In the genomic region with DNA sequence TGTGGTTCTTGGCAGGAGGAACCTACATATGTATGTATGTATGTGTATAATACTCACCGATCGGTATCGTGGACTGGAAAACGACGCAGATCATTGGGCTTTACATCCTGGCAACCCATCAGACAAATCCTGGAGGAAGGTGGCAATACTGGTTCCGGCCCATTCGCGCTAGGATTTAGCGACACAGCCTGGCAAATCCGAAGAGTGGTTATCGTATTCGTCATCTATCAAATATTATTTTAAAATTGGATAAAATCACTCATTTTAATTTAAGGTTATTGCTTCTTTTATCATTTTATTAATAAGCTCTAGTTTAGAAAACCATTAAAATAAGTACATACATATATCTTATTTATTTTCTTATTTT, we compare ENCODE assay signal across 4 fruit fly cellular contexts.
A peak's percentile ranks its signal among the peaks of the same experiment; 100 is the strongest.
TF ChIP-seq lines count a peak whose summit lies in the region.

No protein-coding gene starts in this region.

- no peak for TF ChIP-seq CTCF in whole organism, embryonic (GFP tag; optimal IDR thresholded peaks at IDR 0.05; lab: Kevin White, UChicago)

TF ChIP-seq in whole organism, embryonic, 481 proteins besides CTCF, POLR2A, EP300 and RAD21:
- TF ChIP-seq CG18764 (GFP tag; optimal IDR thresholded peaks at IDR 0.05; lab: Kevin White, UChicago) (no peak), Deaf1 (tag; optimal IDR thresholded peaks at IDR 0.05; lab: Kevin White, UChicago) (peak; percentile 1), CG31224 (GFP tag; IDR thresholded peaks at IDR 0.05; lab: Robert Waterston, UW) (no peak), CG33213 (GFP tag; optimal IDR thresholded peaks at IDR 0.05; lab: Kevin White, UChicago) (no peak), CG12744 (GFP tag; optimal IDR thresholded peaks at IDR 0.05; lab: Kevin White, UChicago) (no peak), nom (GFP tag; optimal IDR thresholded peaks at IDR 0.05; lab: Kevin White, UChicago) (peak; percentile 34)

TF ChIP-seq in whole organism, prepupa, 60 proteins besides CTCF, POLR2A, EP300 and RAD21 (continues in another document):
- TF ChIP-seq CG11902 (GFP tag; optimal IDR thresholded peaks at IDR 0.05; lab: Kevin White, UChicago) (no peak), CG9139 (GFP tag; optimal IDR thresholded peaks at IDR 0.05; lab: Kevin White, UChicago) (no peak), Sox102F (GFP tag; optimal IDR thresholded peaks at IDR 0.05; lab: Kevin White, UChicago) (peak; percentile 32), CG3032 (tag; optimal IDR thresholded peaks at IDR 0.05; lab: Kevin White, UChicago) (peak; percentile 45), pdm3 (GFP tag; optimal IDR thresholded peaks at IDR 0.05; lab: Kevin White, UChicago) (peak; percentile 17), Hr4 (GFP tag; optimal IDR thresholded peaks at IDR 0.05; lab: Kevin White, UChicago) (no peak), Ets21C (GFP tag; optimal IDR thresholded peaks at IDR 0.05; lab: Kevin White, UChicago) (no peak), Met (GFP tag; optimal IDR thresholded peaks at IDR 0.05; lab: Kevin White, UChicago) (peak; percentile 45), spab (GFP tag; optimal IDR thresholded peaks at IDR 0.05; lab: Kevin White, UChicago) (peak; percentile 10), CG34406 (GFP tag; optimal IDR thresholded peaks at IDR 0.05; lab: Kevin White, UChicago) (no peak), vri (GFP tag; optimal IDR thresholded peaks at IDR 0.05; lab: Kevin White, UChicago) (no peak), CG16779 (tag; optimal IDR thresholded peaks at IDR 0.05; lab: Kevin White, UChicago) (no peak), cyc (GFP tag; optimal IDR thresholded peaks at IDR 0.05; lab: Kevin White, UChicago) (peak; percentile 1), CG1621 (tag; optimal IDR thresholded peaks at IDR 0.05; lab: Kevin White, UChicago) (no peak), achi (GFP tag; optimal IDR thresholded peaks at IDR 0.05; lab: Kevin White, UChicago) (peak; percentile 2), eg (GFP tag; IDR thresholded peaks at IDR 0.05; lab: Robert Waterston, UW) (no peak), topi (GFP tag; optimal IDR thresholded peaks at IDR 0.05; lab: Kevin White, UChicago) (peak; percentile 1), CG11762 (GFP tag; optimal IDR thresholded peaks at IDR 0.05; lab: Kevin White, UChicago; ENCODE audit: insufficient read depth) (peak; percentile 5), CG7368 (GFP tag; optimal IDR thresholded peaks at IDR 0.05; lab: Kevin White, UChicago) (no peak), Eip78C (GFP tag; lab: Kevin White, UChicago) (no peak), CG6792 (GFP tag; optimal IDR thresholded peaks at IDR 0.05; lab: Kevin White, UChicago) (no peak), esn (GFP tag; optimal IDR thresholded peaks at IDR 0.05; lab: Kevin White, UChicago) (peak; percentile 24), net (GFP tag; optimal IDR thresholded peaks at IDR 0.05; lab: Kevin White, UChicago) (no peak), CG31627 (GFP tag; optimal IDR thresholded peaks at IDR 0.05; lab: Kevin White, UChicago) (peak; percentile 20), CG8119 (GFP tag; IDR thresholded peaks at IDR 0.05; lab: Robert Waterston, UW) (no peak), OdsH (GFP tag; optimal IDR thresholded peaks at IDR 0.05; lab: Kevin White, UChicago) (no peak), Smox (GFP tag; optimal IDR thresholded peaks at IDR 0.05; lab: Kevin White, UChicago) (peak; percentile 36), lz (GFP tag; optimal IDR thresholded peaks at IDR 0.05; lab: Kevin White, UChicago) (no peak)

TF ChIP-seq in whole organism, pupa, 21 proteins besides CTCF, POLR2A, EP300 and RAD21:
- no peak for TF ChIP-seq fd96Ca (GFP tag; IDR thresholded peaks at IDR 0.05; lab: Robert Waterston, UW)
- TF ChIP-seq Ets98B (GFP tag; IDR thresholded peaks at IDR 0.05; lab: Robert Waterston, UW): no peak
- no peak for TF ChIP-seq rn (GFP tag; IDR thresholded peaks at IDR 0.05; lab: Robert Waterston, UW)
- peak; percentile 9 for TF ChIP-seq CG13204 (GFP tag; optimal IDR thresholded peaks at IDR 0.05; lab: Kevin White, UChicago)
- peak; percentile 51 for TF ChIP-seq CG15710 (tag; optimal IDR thresholded peaks at IDR 0.05; lab: Kevin White, UChicago)
- no peak for TF ChIP-seq CG8301 (tag; optimal IDR thresholded peaks at IDR 0.05; lab: Kevin White, UChicago)
- no peak for TF ChIP-seq CG32121 (GFP tag; IDR thresholded peaks at IDR 0.05; lab: Robert Waterston, UW)
- peak; percentile 49 for TF ChIP-seq CG17806 (tag; optimal IDR thresholded peaks at IDR 0.05; lab: Kevin White, UChicago)
- peak; percentile 24 for TF ChIP-seq CG34367 (tag; optimal IDR thresholded peaks at IDR 0.05; lab: Kevin White, UChicago)
- no peak for TF ChIP-seq Pif1A (GFP tag; optimal IDR thresholded peaks at IDR 0.05; lab: Kevin White, UChicago)
- TF ChIP-seq D1 (tag; optimal IDR thresholded peaks at IDR 0.05; lab: Kevin White, UChicago): no peak
- TF ChIP-seq CG8159 (tag; optimal IDR thresholded peaks at IDR 0.05; lab: Kevin White, UChicago): peak; percentile 54
- TF ChIP-seq CG4496 (GFP tag; IDR thresholded peaks at IDR 0.05; lab: Robert Waterston, UW): no peak
TF ChIP-seq in whole organism, pupa: peak in this region for 5.

TF ChIP-seq in whole organism, wandering third instar larva, 38 proteins besides CTCF, POLR2A, EP300 and RAD21:
- TF ChIP-seq brk (GFP tag; optimal IDR thresholded peaks at IDR 0.05; lab: Kevin White, UChicago) (no peak), Hnf4 (GFP tag; optimal IDR thresholded peaks at IDR 0.05; lab: Kevin White, UChicago) (no peak), sage (GFP tag; optimal IDR thresholded peaks at IDR 0.05; lab: Kevin White, UChicago) (peak; percentile 37), Vsx2 (GFP tag; optimal IDR thresholded peaks at IDR 0.05; lab: Kevin White, UChicago; ENCODE audit: partially characterized antibody) (no peak), rgr (GFP tag; optimal IDR thresholded peaks at IDR 0.05; lab: Kevin White, UChicago) (peak; percentile 1), Dfd (GFP tag; optimal IDR thresholded peaks at IDR 0.05; lab: Kevin White, UChicago) (no peak), Myc (optimal IDR thresholded peaks at IDR 0.05; lab: Kevin White, UChicago) (no peak), dsf (GFP tag; optimal IDR thresholded peaks at IDR 0.05; lab: Kevin White, UChicago; ENCODE audit: borderline replicate concordance) (no peak), HLH106 (tag; optimal IDR thresholded peaks at IDR 0.05; lab: Kevin White, UChicago) (peak; percentile 51), jim (GFP tag; optimal IDR thresholded peaks at IDR 0.05; lab: Kevin White, UChicago) (no peak), OdsH (GFP tag; optimal IDR thresholded peaks at IDR 0.05; lab: Kevin White, UChicago) (peak; percentile 25), sv (GFP tag; optimal IDR thresholded peaks at IDR 0.05; lab: Kevin White, UChicago) (no peak), Rel (GFP tag; optimal IDR thresholded peaks at IDR 0.05; lab: Kevin White, UChicago) (peak; percentile 15), Rel (tag; optimal IDR thresholded peaks at IDR 0.05; lab: Kevin White, UChicago) (no peak), Jra (GFP tag; optimal IDR thresholded peaks at IDR 0.05; lab: Kevin White, UChicago) (no peak), h (GFP tag; optimal IDR thresholded peaks at IDR 0.05; lab: Kevin White, UChicago) (no peak), foxo (GFP tag; optimal IDR thresholded peaks at IDR 0.05; lab: Kevin White, UChicago) (peak in 1 of 2 experiments; percentile 43), CG32264 (GFP tag; optimal IDR thresholded peaks at IDR 0.05; lab: Kevin White, UChicago) (no peak), fru (GFP tag; optimal IDR thresholded peaks at IDR 0.05; lab: Kevin White, UChicago) (peak; percentile 31), ey (GFP tag; optimal IDR thresholded peaks at IDR 0.05; lab: Kevin White, UChicago) (peak; percentile 2), br (GFP tag; optimal IDR thresholded peaks at IDR 0.05; lab: Kevin White, UChicago) (peak; percentile 25), CrebA (GFP tag; optimal IDR thresholded peaks at IDR 0.05; lab: Kevin White, UChicago; ENCODE audit: borderline replicate concordance) (no peak), dmrt93B (GFP tag; optimal IDR thresholded peaks at IDR 0.05; lab: Kevin White, UChicago) (no peak), Sp1 (GFP tag; optimal IDR thresholded peaks at IDR 0.05; lab: Kevin White, UChicago) (peak; percentile 13)
TF ChIP-seq in whole organism, wandering third instar larva: peak in this region for 10.

Comparison
In these comparisons a context has a peak if more than half of its experiments do, and no peak if none do; other contexts are left out.
1. Of the 7 proteins assayed by ChIP-seq in both whole organism, embryonic and whole organism, prepupa: peak only in whole organism, embryonic: none; only in whole organism, prepupa: Sox102F; in both: none; in neither: 6.